Worm (Caenorhabditis elegans) whole organism, late embryonic: ENCODE results near the gene B0495.9.

Experiments
- C08G9.2 ChIP-seq: sonication (generic microtip); optimal IDR thresholded peaks from 2 replicates; lab custom pipeline; 2016; ENCODE audit warnings: mild to moderate bottlenecking, missing genetic modification characterization, moderate library complexity, missing compliant biosample characterization
- ama-1 ChIP-seq: fragments of 150-350 bp; optimal IDR thresholded peaks from 2 replicates; lab custom pipeline; 2014
- ceh-14 ChIP-seq: sonication (generic microtip); optimal IDR thresholded peaks from 2 replicates; lab custom pipeline; 2016; ENCODE audit warnings: missing genotype, missing genetic modification characterization, missing compliant biosample characterization
- ceh-18 ChIP-seq: sonication (generic microtip); optimal IDR thresholded peaks from 2 replicates; lab custom pipeline; 2016; ENCODE audit warnings: missing genetic modification characterization, missing compliant biosample characterization
- ceh-19 ChIP-seq: fragments of 200-800 bp; sonication (Bioruptor generic); optimal IDR thresholded peaks from 2 replicates; lab custom pipeline; 2018; ENCODE audit warnings: mild to moderate bottlenecking, missing genetic modification characterization, missing compliant biosample characterization
- ceh-2 ChIP-seq: sonication (generic microtip); optimal IDR thresholded peaks from 2 replicates; lab custom pipeline; 2016; ENCODE audit warnings: missing genotype, missing genetic modification characterization, missing compliant biosample characterization
- ceh-30 ChIP-seq: fragments of 150-350 bp; optimal IDR thresholded peaks from 2 replicates; lab custom pipeline; 2014; ENCODE audit warnings: missing biosample characterization, missing genetic modification characterization
- ceh-31 ChIP-seq: sonication (generic microtip); optimal IDR thresholded peaks from 2 replicates; lab custom pipeline; 2016; ENCODE audit warnings: missing genetic modification characterization, missing compliant biosample characterization
- ceh-48 ChIP-seq: sonication (generic microtip); optimal IDR thresholded peaks from 2 replicates; lab custom pipeline; 2016; ENCODE audit warnings: missing genetic modification characterization, inconsistent platforms, missing compliant biosample characterization
- che-1 ChIP-seq: sonication (generic microtip); optimal IDR thresholded peaks from 2 replicates; lab custom pipeline; 2016; ENCODE audit warnings: mild to moderate bottlenecking, missing genetic modification characterization, missing compliant biosample characterization
- elt-2 ChIP-seq: sonication (generic microtip); optimal IDR thresholded peaks from 2 replicates; lab custom pipeline; 2016; ENCODE audit warnings: missing genetic modification reagents, missing genetic modification characterization, missing compliant biosample characterization
- fax-1 ChIP-seq: sonication (generic microtip); optimal IDR thresholded peaks from 2 replicates; lab custom pipeline; 2016; ENCODE audit warnings: missing genotype, missing genetic modification characterization, missing compliant biosample characterization
- hlh-13 ChIP-seq: fragments of 200-800 bp; sonication (Bioruptor generic); optimal IDR thresholded peaks from 2 replicates; lab custom pipeline; 2018; ENCODE audit warnings: mild to moderate bottlenecking, missing genetic modification characterization, missing compliant biosample characterization
- hlh-15 ChIP-seq: sonication (generic microtip); optimal IDR thresholded peaks from 2 replicates; lab custom pipeline; 2016; ENCODE audit warnings: missing genetic modification characterization, missing compliant biosample characterization
- hlh-30 ChIP-seq: sonication (generic microtip); optimal IDR thresholded peaks from 2 replicates; lab custom pipeline; 2017; ENCODE audit warnings: antibody characterized with exemption, missing genetic modification characterization, missing compliant biosample characterization; ENCODE audit not compliant: insufficient read depth
- lim-6 ChIP-seq: sonication (generic microtip); optimal IDR thresholded peaks from 2 replicates; lab custom pipeline; 2016; ENCODE audit warnings: missing genetic modification characterization, missing compliant biosample characterization
- nhr-11 ChIP-seq: fragments of 150-350 bp; optimal IDR thresholded peaks from 2 replicates; lab custom pipeline; 2014; ENCODE audit warnings: missing biosample characterization, missing genetic modification characterization
- npax-4 ChIP-seq: sonication (generic microtip); optimal IDR thresholded peaks from 2 replicates; lab custom pipeline; 2016; ENCODE audit warnings: missing genetic modification characterization, missing compliant biosample characterization
- odd-2 ChIP-seq: sonication (generic microtip); optimal IDR thresholded peaks from 2 replicates; lab custom pipeline; 2017; ENCODE audit warnings: antibody characterized with exemption, mild to moderate bottlenecking, missing genetic modification characterization, missing compliant biosample characterization
- pat-9 ChIP-seq: fragments of 200-800 bp; sonication (Bioruptor generic); optimal IDR thresholded peaks from 2 replicates; lab custom pipeline; 2018; ENCODE audit warnings: mild to moderate bottlenecking, missing genetic modification characterization, moderate library complexity, missing compliant biosample characterization
- pha-2 ChIP-seq: sonication (generic microtip); optimal IDR thresholded peaks from 2 replicates; lab custom pipeline; 2017; ENCODE audit warnings: mild to moderate bottlenecking, missing genetic modification characterization, missing compliant biosample characterization
- pros-1 ChIP-seq: fragments of 150-350 bp; optimal IDR thresholded peaks from 2 replicates; lab custom pipeline; 2014; ENCODE audit warnings: missing biosample characterization, missing genetic modification reagents, missing genetic modification characterization
- ref-2 ChIP-seq: sonication (generic microtip); optimal IDR thresholded peaks from 2 replicates; lab custom pipeline; 2016; ENCODE audit warnings: missing genetic modification characterization, missing compliant biosample characterization
- rnt-1 ChIP-seq: sonication (generic microtip); optimal IDR thresholded peaks from 2 replicates; lab custom pipeline; 2016; ENCODE audit warnings: missing genetic modification characterization, missing compliant biosample characterization
- sdc-2 ChIP-seq: sonication (generic microtip); optimal IDR thresholded peaks from 2 replicates; lab custom pipeline; 2016; ENCODE audit warnings: missing genotype, missing genetic modification characterization, missing compliant biosample characterization
- sox-2 ChIP-seq: fragments of 200-800 bp; sonication (Bioruptor generic); IDR thresholded peaks from 2 replicates; pipeline ENCODE4 v1.3.6; 2022; ENCODE audit warnings: missing genetic modification reagents, missing genetic modification characterization, missing compliant biosample characterization
- sox-4 ChIP-seq: sonication (generic microtip); optimal IDR thresholded peaks from 2 replicates; lab custom pipeline; 2017; ENCODE audit warnings: mild to moderate bottlenecking, missing genetic modification characterization, inconsistent platforms, missing compliant biosample characterization
- tbx-7 ChIP-seq: sonication (generic microtip); optimal IDR thresholded peaks from 2 replicates; lab custom pipeline; 2016; ENCODE audit warnings: missing genotype, missing genetic modification characterization, missing compliant biosample characterization
- ttx-3 ChIP-seq: sonication (generic microtip); optimal IDR thresholded peaks from 2 replicates; lab custom pipeline; 2016; ENCODE audit warnings: missing genetic modification reagents, missing genetic modification characterization, missing compliant biosample characterization
- unc-3 ChIP-seq, 2 experiments: fragments of 200-800 bp in 1 of 2; sonication (Bioruptor generic) in 1 of 2; sonication (generic microtip) in 1 of 2; conservative IDR thresholded peaks in 1 of 2; optimal IDR thresholded peaks in 1 of 2; 2 replicates each; pipeline versions ENCODE4 v1.3.6 to Lab custom; 2016 to 2022; ENCODE audit warnings: missing compliant biosample characterization in 2 of 2, missing genetic modification characterization in 2 of 2, missing genetic modification reagents in 1 of 2
- unc-42 ChIP-seq: sonication (generic microtip); optimal IDR thresholded peaks from 2 replicates; lab custom pipeline; 2016; ENCODE audit warnings: missing genotype, missing genetic modification characterization, missing compliant biosample characterization
- unc-55 ChIP-seq: sonication (generic microtip); optimal IDR thresholded peaks from 2 replicates; lab custom pipeline; 2017; ENCODE audit warnings: missing biosample characterization, missing genetic modification reagents, missing genetic modification characterization
- unc-86 ChIP-seq: sonication (generic microtip); optimal IDR thresholded peaks from 2 replicates; lab custom pipeline; 2016; ENCODE audit warnings: missing genetic modification characterization, missing compliant biosample characterization
- zip-5 ChIP-seq: sonication (generic microtip); optimal IDR thresholded peaks from 2 replicates; lab custom pipeline; 2016; ENCODE audit warnings: missing genetic modification characterization, missing compliant biosample characterization

Gene B0495.9

DNA sequence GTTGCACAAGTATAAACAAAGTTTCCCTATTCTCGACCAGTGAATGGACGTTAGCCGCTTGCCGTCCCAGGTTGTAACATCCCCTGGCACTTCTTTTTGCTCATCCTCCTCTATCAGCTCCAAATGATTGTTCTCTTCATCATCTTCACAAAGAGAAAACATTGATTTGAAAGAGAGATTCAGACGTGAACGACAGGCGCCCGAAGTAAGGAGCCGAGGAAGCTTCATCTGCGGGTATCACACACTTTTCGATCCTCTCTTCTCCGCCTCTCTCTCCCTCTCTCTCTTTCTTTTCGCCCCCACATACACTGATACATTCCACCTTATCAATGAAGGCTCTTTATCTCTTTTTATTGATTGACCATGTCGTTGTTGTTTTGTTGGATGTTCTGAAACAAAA, 14.3 kb upstream of the B0495.9 start:
- no peak for TF ChIP-seq hlh-13 (GFP tag; lab: Kevin White, UChicago)
- TF ChIP-seq rnt-1 (tag; lab: Kevin White, UChicago), result peak; percentile 61
- TF ChIP-seq unc-86 (tag; lab: Kevin White, UChicago), result no peak
- TF ChIP-seq ceh-31 (tag; lab: Kevin White, UChicago), result no peak
- TF ChIP-seq unc-55 (GFP tag; lab: Kevin White, UChicago), result peak; percentile 53
- peak; percentile 62 for TF ChIP-seq ceh-18 (tag; lab: Kevin White, UChicago)
- no peak for TF ChIP-seq ceh-2 (tag; lab: Kevin White, UChicago)
- TF ChIP-seq ceh-14, result no peak
- TF ChIP-seq pat-9 (tag; lab: Kevin White, UChicago), result no peak

- TF ChIP-seq unc-55 (GFP tag; lab: Kevin White, UChicago) (peak; percentile 39), npax-4 (tag; lab: Kevin White, UChicago) (no peak), odd-2 (tag; lab: Kevin White, UChicago) (no peak), hlh-30 (peak; percentile 42), nhr-11 (tag; lab: Kevin White, UChicago) (no peak), ceh-14 (no peak), fax-1 (tag; lab: Kevin White, UChicago) (no peak), ceh-48 (no peak), tbx-7 (no peak), pha-2 (tag; lab: Kevin White, UChicago) (no peak), hlh-13 (GFP tag; lab: Kevin White, UChicago) (no peak), ama-1 (lab: Kevin White, UChicago) (no peak), sox-4 (no peak), hlh-15 (tag; lab: Kevin White, UChicago) (no peak)
These were observed 12.0 kb upstream of the B0495.9 start for ce11 chrII:7720479-7720878.

DNA sequence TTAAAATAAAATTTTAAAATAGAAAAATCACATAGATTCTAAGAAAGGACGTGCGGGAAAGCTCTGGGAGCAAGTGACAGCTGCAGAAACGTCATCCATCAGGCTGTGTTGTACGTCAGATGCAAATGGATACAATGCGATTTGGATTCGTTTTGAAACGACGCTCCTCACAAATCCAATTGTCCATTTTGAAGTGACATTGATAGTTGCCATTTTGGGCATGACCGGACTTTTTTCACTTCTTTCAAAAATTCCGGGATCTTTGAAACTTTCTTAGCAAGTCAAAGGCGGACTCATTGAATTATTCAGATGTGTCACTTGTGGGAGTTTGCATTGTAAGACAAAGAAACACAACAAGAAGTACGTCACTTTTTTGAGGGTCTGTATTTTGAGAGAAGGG, 10.5 kb upstream of the B0495.9 start:
- no peak for TF ChIP-seq pha-2 (tag; lab: Kevin White, UChicago)
- no peak for TF ChIP-seq unc-3 (GFP tag; conservative IDR thresholded peaks at IDR 0.05; lab: Robert Waterston, UW)
- no peak for TF ChIP-seq unc-3 (tag; optimal IDR thresholded peaks at IDR 0.05; lab: Kevin White, UChicago)
- no peak for TF ChIP-seq ceh-30
- no peak for TF ChIP-seq elt-2 (tag; lab: Kevin White, UChicago)
- TF ChIP-seq sox-2 (GFP tag; lab: Robert Waterston, UW), result no peak
- TF ChIP-seq C08G9.2, result no peak
- TF ChIP-seq ref-2 (tag; lab: Kevin White, UChicago), result no peak
- no peak for TF ChIP-seq zip-5 (tag; lab: Kevin White, UChicago)
- no peak for TF ChIP-seq ceh-18 (tag; lab: Kevin White, UChicago)
- TF ChIP-seq ceh-19 (GFP tag; lab: Kevin White, UChicago), result no peak
- no peak for TF ChIP-seq pros-1 (tag; lab: Kevin White, UChicago)
- peak; percentile 73 for TF ChIP-seq unc-42
- peak; percentile 18 for TF ChIP-seq unc-55 (GFP tag; lab: Kevin White, UChicago)

- no peak for TF ChIP-seq npax-4 (tag; lab: Kevin White, UChicago)
- TF ChIP-seq che-1 (tag; lab: Kevin White, UChicago), result no peak
- TF ChIP-seq sdc-2 (tag; lab: Kevin White, UChicago), result no peak
- TF ChIP-seq hlh-30, result no peak
- no peak for TF ChIP-seq ttx-3 (tag; lab: Kevin White, UChicago)
- no peak for TF ChIP-seq zip-5 (tag; lab: Kevin White, UChicago)
These were observed 10.0 kb upstream of the B0495.9 start, which contains the start of gene cpna-5 for ce11 chrII:7718491-7718890. Gene cpna-5, minus strand, starts transcription at chrII:7718591.

- TF ChIP-seq lim-6 (tag; lab: Kevin White, UChicago) (no peak), zip-5 (tag; lab: Kevin White, UChicago) (no peak), ceh-14 (no peak), tbx-7 (no peak), unc-42 (peak; percentile 81)
These were observed 7.6 kb upstream of the B0495.9 start for ce11 chrII:7716112-7716511.
